Fruit fly (Drosophila melanogaster) whole organism, embryonic: Measurements from ENCODE around the gene slp1.

Source experiments
- CG1024 ChIP-seq: fragments of 200-800 bp; sonication (Bioruptor generic); IDR thresholded peaks from 2 replicates; pipeline ENCODE4 v1.3.6; 2022; ENCODE audit warnings: missing biosample characterization, missing genetic modification characterization
- CG10979 ChIP-seq: fragments of 200-800 bp; sonication (Bioruptor generic); optimal IDR thresholded peaks from 2 replicates; lab custom pipeline; 2018; ENCODE audit warnings: missing biosample characterization, mild to moderate bottlenecking, missing genetic modification characterization, moderate library complexity
- CG11504 ChIP-seq: fragments of 200-800 bp; sonication (Bioruptor generic); optimal IDR thresholded peaks from 3 replicates; lab custom pipeline; 2019; ENCODE audit warnings: missing biosample characterization, mild to moderate bottlenecking, missing genetic modification characterization, moderate library complexity
- CG12155 ChIP-seq: fragments of 200-800 bp; sonication (Bioruptor generic); optimal IDR thresholded peaks from 3 replicates; lab custom pipeline; 2016; ENCODE audit warnings: missing biosample characterization, missing genetic modification characterization
- CG13123 ChIP-seq: fragments of 200-800 bp; sonication (Bioruptor generic); optimal IDR thresholded peaks from 2 replicates; lab custom pipeline; 2016; ENCODE audit warnings: missing biosample characterization, missing genetic modification characterization
- CG15011 ChIP-seq: fragments of 200-800 bp; sonication (Bioruptor generic); optimal IDR thresholded peaks from 3 replicates; lab custom pipeline; 2018; ENCODE audit warnings: missing biosample characterization, mild to moderate bottlenecking, missing genetic modification characterization
- CG1529 ChIP-seq: fragments of 200-800 bp; sonication (Bioruptor generic); optimal IDR thresholded peaks from 3 replicates; lab custom pipeline; 2018; ENCODE audit warnings: missing biosample characterization, missing genetic modification characterization
- CG15601 ChIP-seq: fragments of 200-800 bp; sonication (Bioruptor generic); optimal IDR thresholded peaks from 3 replicates; lab custom pipeline; 2019; ENCODE audit warnings: missing biosample characterization, mild to moderate bottlenecking, missing genetic modification characterization, moderate library complexity
- CG17328 ChIP-seq: fragments of 200-800 bp; sonication (Bioruptor generic); IDR thresholded peaks from 2 replicates; pipeline ENCODE4 v1.3.6; 2022; ENCODE audit warnings: missing biosample characterization, missing genetic modification characterization
- CG17568 ChIP-seq: fragments of 200-800 bp; sonication (Bioruptor generic); optimal IDR thresholded peaks from 2 replicates; lab custom pipeline; 2018; ENCODE audit warnings: missing biosample characterization, mild to moderate bottlenecking, missing genetic modification characterization, moderate library complexity
- CG17912 ChIP-seq: fragments of 200-800 bp; sonication (Bioruptor generic); optimal IDR thresholded peaks from 2 replicates; lab custom pipeline; 2018; ENCODE audit warnings: missing biosample characterization, mild to moderate bottlenecking, missing genetic modification characterization
- CG18011 ChIP-seq: fragments of 200-800 bp; sonication (Bioruptor generic); optimal IDR thresholded peaks from 2 replicates; lab custom pipeline; 2017; ENCODE audit warnings: missing biosample characterization, missing genetic modification characterization, mild to moderate bottlenecking, moderate library complexity, missing genotype
- CG2199 ChIP-seq: fragments of 200-800 bp; sonication (Bioruptor generic); IDR thresholded peaks from 3 replicates; pipeline ENCODE4 v1.3.6; 2022; ENCODE audit warnings: missing biosample characterization, missing genetic modification characterization
- CG2202 ChIP-seq: fragments of 200-800 bp; sonication (Bioruptor generic); optimal IDR thresholded peaks from 2 replicates; lab custom pipeline; 2018; ENCODE audit warnings: missing biosample characterization, mild to moderate bottlenecking, missing genetic modification characterization
- CG30403 ChIP-seq: fragments of 200-800 bp; sonication (Bioruptor generic); optimal IDR thresholded peaks from 3 replicates; lab custom pipeline; 2016; ENCODE audit warnings: missing biosample characterization, missing genetic modification characterization
- CG30431 ChIP-seq: fragments of 200-800 bp; sonication (Bioruptor generic); optimal IDR thresholded peaks from 2 replicates; lab custom pipeline; 2017; ENCODE audit warnings: missing biosample characterization, missing genetic modification characterization
- CG34224 ChIP-seq: fragments of 200-800 bp; sonication (Bioruptor generic); IDR thresholded peaks from 3 replicates; pipeline ENCODE4 v1.3.6; 2022; ENCODE audit warnings: missing biosample characterization, missing genetic modification characterization; ENCODE audit not compliant: partially characterized antibody
- CG34422 ChIP-seq: fragments of 200-800 bp; sonication (Bioruptor generic); IDR thresholded peaks from 3 replicates; pipeline ENCODE4 v1.3.6; 2022; ENCODE audit warnings: missing biosample characterization, missing genetic modification characterization
- CG4730 ChIP-seq: fragments of 200-800 bp; sonication (Bioruptor generic); IDR thresholded peaks from 2 replicates; pipeline ENCODE4 v1.3.6; 2022; ENCODE audit warnings: missing biosample characterization, missing genetic modification characterization
- CG5180 ChIP-seq: fragments of 200-800 bp; sonication (Bioruptor generic); optimal IDR thresholded peaks from 3 replicates; lab custom pipeline; 2017; ENCODE audit warnings: missing biosample characterization, missing genetic modification characterization, mild to moderate bottlenecking, moderate library complexity, missing genetic modification reagents
- CG7271 ChIP-seq: fragments of 200-800 bp; sonication (Bioruptor generic); optimal IDR thresholded peaks from 2 replicates; lab custom pipeline; 2018; ENCODE audit warnings: missing biosample characterization, mild to moderate bottlenecking, missing genetic modification characterization, moderate library complexity
- CG8290 ChIP-seq, 3 experiments: fragments of 200-800 bp; sonication (Bioruptor generic); optimal IDR thresholded peaks; 2 replicates each; lab custom pipeline; 2016 to 2019; ENCODE audit warnings: missing biosample characterization in 3 of 3, missing genetic modification characterization in 3 of 3, mild to moderate bottlenecking in 2 of 3, moderate library complexity in 1 of 3
- CG9437 ChIP-seq: fragments of 200-800 bp; sonication (Bioruptor generic); optimal IDR thresholded peaks from 2 replicates; lab custom pipeline; 2018; ENCODE audit warnings: missing biosample characterization, mild to moderate bottlenecking, missing genetic modification characterization
- CG9817 ChIP-seq: fragments of 200-800 bp; sonication (Bioruptor generic); optimal IDR thresholded peaks from 2 replicates; lab custom pipeline; 2018; ENCODE audit warnings: missing biosample characterization, mild to moderate bottlenecking, missing genetic modification characterization, moderate library complexity
- Camta ChIP-seq: fragments of 200-800 bp; sonication (Bioruptor generic); optimal IDR thresholded peaks from 2 replicates; lab custom pipeline; 2016; ENCODE audit warnings: missing biosample characterization, missing genetic modification characterization
- D19A ChIP-seq: fragments of 200-800 bp; optimal IDR thresholded peaks from 3 replicates; lab custom pipeline; 2019; ENCODE audit warnings: missing biosample characterization, mild to moderate bottlenecking, missing genetic modification characterization, moderate library complexity
- Dek ChIP-seq: fragments of 200-800 bp; sonication (Bioruptor generic); optimal IDR thresholded peaks from 3 replicates; lab custom pipeline; 2019; ENCODE audit warnings: missing biosample characterization, mild to moderate bottlenecking, missing genetic modification characterization, moderate library complexity
- Doc2 ChIP-seq: fragments of 200-800 bp; sonication (Bioruptor generic); IDR thresholded peaks from 2 replicates; pipeline ENCODE4 v1.3.6; 2022; ENCODE audit warnings: missing biosample characterization, missing genetic modification characterization
- H2.0 ChIP-seq: fragments of 200-800 bp; sonication (Bioruptor generic); IDR thresholded peaks from 2 replicates; pipeline ENCODE4 v1.3.6; 2022; ENCODE audit warnings: missing biosample characterization, missing genetic modification characterization
- HLH54F ChIP-seq: fragments of 200-800 bp; sonication (Bioruptor generic); optimal IDR thresholded peaks from 3 replicates; lab custom pipeline; 2016; ENCODE audit warnings: missing biosample characterization, missing genetic modification characterization
- Lhr ChIP-seq: fragments of 200-800 bp; sonication (Bioruptor generic); optimal IDR thresholded peaks from 3 replicates; lab custom pipeline; 2017; ENCODE audit warnings: mild to moderate bottlenecking, missing biosample characterization, missing genetic modification reagents, missing genetic modification characterization
- Myb ChIP-seq: fragments of 200-800 bp; sonication (Bioruptor generic); optimal IDR thresholded peaks from 2 replicates; lab custom pipeline; 2016; ENCODE audit warnings: missing biosample characterization, missing genetic modification characterization
- Oaz ChIP-seq: fragments of 200-800 bp; sonication (Bioruptor generic); IDR thresholded peaks from 2 replicates; pipeline ENCODE4 v1.3.6; 2022; ENCODE audit warnings: missing biosample characterization, missing genetic modification characterization
- Oli ChIP-seq: fragments of 200-800 bp; sonication (Bioruptor generic); optimal IDR thresholded peaks from 2 replicates; lab custom pipeline; 2018; ENCODE audit warnings: missing biosample characterization, mild to moderate bottlenecking, missing genetic modification characterization, moderate library complexity
- Taf1 ChIP-seq: fragments of 200-800 bp; sonication (Bioruptor generic); IDR thresholded peaks from 2 replicates; pipeline ENCODE4 v1.3.6; 2022; ENCODE audit warnings: missing biosample characterization, missing genetic modification characterization
- bigmax ChIP-seq: fragments of 200-800 bp; sonication (Bioruptor generic); optimal IDR thresholded peaks from 2 replicates; lab custom pipeline; 2018; ENCODE audit warnings: missing biosample characterization, mild to moderate bottlenecking, missing genetic modification characterization
- dpn ChIP-seq, 2 experiments: fragments of 200-800 bp; sonication (Bioruptor generic); optimal IDR thresholded peaks; 3 replicates each; lab custom pipeline; 2016; ENCODE audit warnings: missing biosample characterization in 2 of 2, missing genetic modification characterization in 2 of 2
- ind ChIP-seq: fragments of 200-800 bp; sonication (Bioruptor generic); optimal IDR thresholded peaks from 3 replicates; lab custom pipeline; 2016; ENCODE audit warnings: missing biosample characterization, missing genetic modification characterization
- insv ChIP-seq, 2 experiments: fragments of 200-800 bp; sonication (Bioruptor generic); optimal IDR thresholded peaks; 3 replicates each; lab custom pipeline; 2016 to 2018; ENCODE audit warnings: missing biosample characterization in 2 of 2, missing genetic modification characterization in 2 of 2
- kah ChIP-seq: fragments of 200-800 bp; sonication (Bioruptor generic); optimal IDR thresholded peaks from 2 replicates; lab custom pipeline; 2018; ENCODE audit warnings: missing biosample characterization, mild to moderate bottlenecking, missing genetic modification characterization
- lola ChIP-seq, 3 experiments: fragments of >200 bp in 2 of 3; fragments of 200-800 bp in 1 of 3; sonication (Bioruptor generic) in 1 of 3; optimal IDR thresholded peaks; 2 replicates each; lab custom pipeline; 2017 to 2019; ENCODE audit warnings: missing biosample characterization in 3 of 3, missing genetic modification characterization in 3 of 3, mild to moderate bottlenecking in 1 of 3, moderate library complexity in 1 of 3
- mirr ChIP-seq: fragments of 200-800 bp; sonication (Bioruptor generic); optimal IDR thresholded peaks from 3 replicates; lab custom pipeline; 2018; ENCODE audit warnings: missing biosample characterization, mild to moderate bottlenecking, missing genetic modification characterization
- mld ChIP-seq: fragments of 200-800 bp; sonication (Bioruptor generic); IDR thresholded peaks from 3 replicates; pipeline ENCODE4 v1.3.6; 2022; ENCODE audit warnings: missing biosample characterization, missing genetic modification characterization; ENCODE audit not compliant: partially characterized antibody
- otp ChIP-seq: fragments of 200-800 bp; sonication (Bioruptor generic); IDR thresholded peaks from 3 replicates; pipeline ENCODE4, ENCODE4 v1.3.6; 2022; ENCODE audit warnings: missing biosample characterization, missing genetic modification characterization
- pita ChIP-seq: fragments of 200-800 bp; sonication (Bioruptor generic); optimal IDR thresholded peaks from 2 replicates; lab custom pipeline; 2017; ENCODE audit warnings: missing biosample characterization, mild to moderate bottlenecking, missing genetic modification characterization
- pnt ChIP-seq: fragments of 200-800 bp; sonication (Bioruptor generic); optimal IDR thresholded peaks from 3 replicates; lab custom pipeline; 2016; ENCODE audit warnings: missing biosample characterization, missing genetic modification characterization
- scrt ChIP-seq: fragments of 200-800 bp; sonication (Bioruptor generic); optimal IDR thresholded peaks from 2 replicates; lab custom pipeline; 2018; ENCODE audit warnings: missing biosample characterization, mild to moderate bottlenecking, missing genetic modification characterization, moderate library complexity
- tna ChIP-seq: fragments of 200-800 bp; sonication (Bioruptor generic); IDR thresholded peaks from 2 replicates; pipeline ENCODE4 v1.3.6; 2022; ENCODE audit warnings: missing biosample characterization, missing genetic modification characterization; ENCODE audit not compliant: partially characterized antibody
- trem ChIP-seq: fragments of 200-800 bp; optimal IDR thresholded peaks from 3 replicates; lab custom pipeline; 2019; ENCODE audit warnings: missing biosample characterization, mild to moderate bottlenecking, missing genetic modification characterization, moderate library complexity
- trh ChIP-seq: fragments of 200-800 bp; sonication (Bioruptor generic); optimal IDR thresholded peaks from 2 replicates; lab custom pipeline; 2016; ENCODE audit warnings: missing biosample characterization, missing genetic modification characterization
- yki ChIP-seq: fragments of >200 bp; optimal IDR thresholded peaks from 3 replicates; lab custom pipeline; 2018

Gene slp1

DNA sequence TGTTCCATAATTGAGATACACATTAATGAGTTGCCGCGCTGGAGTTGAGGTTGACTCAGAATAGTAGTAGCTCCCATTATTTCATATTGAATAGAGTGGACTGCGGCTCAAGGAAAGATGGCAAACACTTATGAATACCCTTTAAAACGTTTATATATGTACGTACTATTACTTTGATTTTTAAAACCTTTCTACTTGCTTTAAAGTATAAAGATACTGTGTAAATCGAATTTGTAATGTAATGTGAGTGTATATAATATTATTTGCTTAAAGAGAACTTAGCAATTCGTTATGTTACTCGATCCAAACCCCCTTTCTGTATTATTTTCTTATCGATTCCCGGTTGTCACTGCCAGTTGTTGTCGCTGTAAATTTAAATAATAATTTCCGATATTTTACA is 25.8 kb downstream of the slp1 start (continued):
- TF ChIP-seq Myb (GFP tag; lab: Kevin White, UChicago): no peak
- peak; percentile 19 for TF ChIP-seq CG2202
- no peak for TF ChIP-seq CG15011 (GFP tag; lab: Kevin White, UChicago)
- no peak for TF ChIP-seq CG2199
- no peak for TF ChIP-seq Doc2 (GFP tag; lab: Robert Waterston, UW)
- peak in 1 of 3 experiments; percentile 72 for TF ChIP-seq lola (GFP tag; optimal IDR thresholded peaks at IDR 0.05; lab: Kevin White, UChicago)
- peak; percentile 60 for TF ChIP-seq trem (tag; lab: Kevin White, UChicago)
- TF ChIP-seq mirr (GFP tag; lab: Kevin White, UChicago): no peak
- TF ChIP-seq CG12155 (GFP tag; lab: Kevin White, UChicago): no peak
- TF ChIP-seq tna (GFP tag; lab: Robert Waterston, UW): no peak
- TF ChIP-seq insv (GFP tag; optimal IDR thresholded peaks at IDR 0.05; lab: Kevin White, UChicago): no peak
- TF ChIP-seq ind (GFP tag; lab: Kevin White, UChicago): no peak
- TF ChIP-seq CG11504 (tag; lab: Kevin White, UChicago): peak; percentile 68
- no peak for TF ChIP-seq bigmax (GFP tag; lab: Kevin White, UChicago)
- TF ChIP-seq CG18011 (GFP tag; lab: Kevin White, UChicago): no peak
- peak; percentile 97 for TF ChIP-seq D19A (tag; lab: Kevin White, UChicago)
- peak; percentile 21; the same call in 1 of the 3 replicates for TF ChIP-seq CG34422 (GFP tag; lab: Robert Waterston, UW)
- TF ChIP-seq CG17568 (GFP tag; lab: Kevin White, UChicago): no peak
- no peak for TF ChIP-seq CG5180 (GFP tag; lab: Kevin White, UChicago)
- TF ChIP-seq HLH54F (GFP tag; lab: Kevin White, UChicago): no peak
- TF ChIP-seq trh: no peak
- no peak for TF ChIP-seq CG34224 (GFP tag; lab: Robert Waterston, UW)
- peak; percentile 82 for TF ChIP-seq CG10979 (tag; lab: Kevin White, UChicago)
- 0 out of 2 replicates have a peak, but pooled peaks have one; percentile 16 for TF ChIP-seq CG1024 (GFP tag; lab: Robert Waterston, UW)
- TF ChIP-seq CG9817 (tag; lab: Kevin White, UChicago): no peak
- TF ChIP-seq CG15601: peak; percentile 78
- no peak for TF ChIP-seq scrt
- peak; percentile 59 for TF ChIP-seq Oli (tag; lab: Kevin White, UChicago)
- TF ChIP-seq CG7271 (tag; lab: Kevin White, UChicago): no peak
- no peak for TF ChIP-seq CG30431 (GFP tag; lab: Kevin White, UChicago)
- no peak for TF ChIP-seq Dek (tag; lab: Kevin White, UChicago)
- no peak; the same call in 1 of the 2 replicates for TF ChIP-seq CG17328
- no peak for TF ChIP-seq CG9437
- TF ChIP-seq dpn (GFP tag; optimal IDR thresholded peaks at IDR 0.05; lab: Kevin White, UChicago): no peak
- no peak for TF ChIP-seq Taf1 (GFP tag; lab: Robert Waterston, UW)
- TF ChIP-seq otp (GFP tag; lab: Robert Waterston, UW): no peak
- TF ChIP-seq CG8290 (GFP tag; optimal IDR thresholded peaks at IDR 0.05; lab: Kevin White, UChicago): no peak
- TF ChIP-seq CG8290 (tag; optimal IDR thresholded peaks at IDR 0.05; lab: Kevin White, UChicago): no peak
- peak; percentile 29 for TF ChIP-seq CG30403 (GFP tag; lab: Kevin White, UChicago)
- no peak for TF ChIP-seq pita (GFP tag; lab: Kevin White, UChicago)
- TF ChIP-seq kah (GFP tag; lab: Kevin White, UChicago): no peak
- no peak for TF ChIP-seq H2.0 (GFP tag; lab: Robert Waterston, UW)
- no peak for TF ChIP-seq CG4730
- no peak for TF ChIP-seq Oaz (GFP tag; lab: Robert Waterston, UW)
- no peak for TF ChIP-seq CG13123
- TF ChIP-seq CG17912 (GFP tag; lab: Kevin White, UChicago): no peak
- peak; percentile 42 for TF ChIP-seq CG1529 (GFP tag; lab: Kevin White, UChicago)
- TF ChIP-seq Camta (GFP tag; lab: Kevin White, UChicago): peak; percentile 4
- no peak for TF ChIP-seq Lhr
- TF ChIP-seq pnt (GFP tag; lab: Kevin White, UChicago): no peak
- TF ChIP-seq mld: no peak
- TF ChIP-seq yki (lab: Kevin White, UChicago): no peak
